Fruit fly (Drosophila melanogaster) whole organism, embryonic: Measurements from ENCODE around the gene CG34149.

Experiments used
- Ada2b ChIP-seq: fragments of 200-800 bp; sonication (Bioruptor generic); IDR thresholded peaks from 2 replicates; pipeline ENCODE4 v1.3.6; 2022; ENCODE audit warnings: missing biosample characterization, missing genetic modification characterization
- BEAF-32 ChIP-seq: fragments of 200-800 bp; sonication (Bioruptor generic); optimal IDR thresholded peaks from 3 replicates; lab custom pipeline; 2017; ENCODE audit warnings: missing biosample characterization, missing genetic modification characterization, mild to moderate bottlenecking, moderate library complexity, missing genetic modification reagents
- Blimp-1 ChIP-seq: fragments of 200-800 bp; sonication (Bioruptor generic); optimal IDR thresholded peaks from 3 replicates; lab custom pipeline; 2018; ENCODE audit warnings: missing biosample characterization, missing genetic modification characterization, mild to moderate bottlenecking, moderate library complexity, missing genetic modification reagents
- CG11504 ChIP-seq: fragments of 200-800 bp; sonication (Bioruptor generic); optimal IDR thresholded peaks from 3 replicates; lab custom pipeline; 2019; ENCODE audit warnings: missing biosample characterization, mild to moderate bottlenecking, missing genetic modification characterization, moderate library complexity
- CG13123 ChIP-seq: fragments of 200-800 bp; sonication (Bioruptor generic); optimal IDR thresholded peaks from 2 replicates; lab custom pipeline; 2016; ENCODE audit warnings: missing biosample characterization, missing genetic modification characterization
- CG13894 ChIP-seq: fragments of 200-800 bp; sonication (Bioruptor generic); optimal IDR thresholded peaks from 3 replicates; lab custom pipeline; 2018; ENCODE audit warnings: missing biosample characterization, mild to moderate bottlenecking, missing genetic modification characterization, moderate library complexity
- CG14860 ChIP-seq: fragments of 200-800 bp; sonication (Bioruptor generic); IDR thresholded peaks from 3 replicates; pipeline ENCODE4 v1.3.6; 2022; ENCODE audit warnings: missing biosample characterization, missing genetic modification characterization; ENCODE audit not compliant: partially characterized antibody
- CG3281 ChIP-seq: fragments of 200-800 bp; sonication (Bioruptor generic); optimal IDR thresholded peaks from 3 replicates; lab custom pipeline; 2017; ENCODE audit warnings: missing biosample characterization, mild to moderate bottlenecking, missing genetic modification characterization
- CG3847 ChIP-seq: fragments of 200-800 bp; sonication (Bioruptor generic); IDR thresholded peaks from 2 replicates; pipeline ENCODE4 v1.3.6; 2022; ENCODE audit warnings: missing biosample characterization, missing genetic modification characterization
- CG4424 ChIP-seq: fragments of 200-800 bp; sonication (Bioruptor generic); optimal IDR thresholded peaks from 3 replicates; lab custom pipeline; 2016; ENCODE audit warnings: missing biosample characterization, missing genetic modification characterization
- CG6175 ChIP-seq: fragments of 200-800 bp; sonication (Bioruptor generic); IDR thresholded peaks from 3 replicates; pipeline ENCODE4 v1.3.6; 2022; ENCODE audit warnings: missing biosample characterization, missing genetic modification characterization
- CG6254 ChIP-seq: fragments of 200-800 bp; sonication (Bioruptor generic); optimal IDR thresholded peaks from 3 replicates; lab custom pipeline; 2017; ENCODE audit warnings: mild to moderate bottlenecking, missing biosample characterization, missing genetic modification reagents, missing genetic modification characterization
- CG8388 ChIP-seq: fragments of 200-800 bp; sonication (Bioruptor generic); optimal IDR thresholded peaks from 2 replicates; lab custom pipeline; 2019; ENCODE audit warnings: missing biosample characterization, mild to moderate bottlenecking, missing genetic modification characterization, moderate library complexity
- CG8924 ChIP-seq: fragments of 200-800 bp; optimal IDR thresholded peaks from 3 replicates; lab custom pipeline; 2019; ENCODE audit warnings: missing biosample characterization, mild to moderate bottlenecking, missing genetic modification characterization, moderate library complexity
- CG9797 ChIP-seq: fragments of 200-800 bp; sonication (Bioruptor generic); optimal IDR thresholded peaks from 3 replicates; lab custom pipeline; 2018; ENCODE audit warnings: missing biosample characterization, mild to moderate bottlenecking, missing genetic modification characterization
- CG9932 ChIP-seq: fragments of 200-800 bp; sonication (Bioruptor generic); IDR thresholded peaks from 2 replicates; pipeline ENCODE4 v1.3.6; 2022; ENCODE audit warnings: missing biosample characterization, missing genetic modification characterization
- CHES-1-like ChIP-seq: fragments of 200-800 bp; sonication (Bioruptor generic); optimal IDR thresholded peaks from 2 replicates; lab custom pipeline; 2016; ENCODE audit warnings: missing biosample characterization, missing genetic modification characterization
- CrebB ChIP-seq: fragments of 200-800 bp; sonication (Bioruptor generic); optimal IDR thresholded peaks from 3 replicates; lab custom pipeline; 2018; ENCODE audit warnings: missing biosample characterization, mild to moderate bottlenecking, missing genetic modification characterization
- Dip3 ChIP-seq: fragments of 200-800 bp; sonication (Bioruptor generic); optimal IDR thresholded peaks from 3 replicates; lab custom pipeline; 2016; ENCODE audit warnings: missing biosample characterization, missing genetic modification characterization
- Doc3 ChIP-seq: fragments of 200-800 bp; sonication (Bioruptor generic); IDR thresholded peaks from 3 replicates; pipeline ENCODE4 v1.3.6; 2022; ENCODE audit warnings: missing biosample characterization, missing genetic modification characterization; ENCODE audit not compliant: partially characterized antibody
- Gsc ChIP-seq: fragments of 200-800 bp; sonication (Bioruptor generic); IDR thresholded peaks from 2 replicates; pipeline ENCODE4 v1.3.6; 2022; ENCODE audit warnings: missing biosample characterization, missing genetic modification characterization
- HLH4C ChIP-seq: fragments of 200-800 bp; sonication (Bioruptor generic); IDR thresholded peaks from 3 replicates; pipeline ENCODE4 v1.3.6; 2022; ENCODE audit warnings: missing biosample characterization, missing genetic modification characterization; ENCODE audit not compliant: partially characterized antibody
- Lim3 ChIP-seq: fragments of 200-800 bp; sonication (Bioruptor generic); IDR thresholded peaks from 2 replicates; pipeline ENCODE4 v1.3.6; 2022; ENCODE audit warnings: missing biosample characterization, missing genetic modification characterization
- Mes4 ChIP-seq: fragments of 200-800 bp; sonication (Bioruptor generic); optimal IDR thresholded peaks from 2 replicates; lab custom pipeline; 2016; ENCODE audit warnings: missing biosample characterization, missing genetic modification characterization
- Mrtf ChIP-seq: fragments of 200-800 bp; sonication (Bioruptor generic); IDR thresholded peaks from 3 replicates; pipeline ENCODE4 v1.3.6; 2022; ENCODE audit warnings: missing biosample characterization, missing genetic modification characterization
- Myb ChIP-seq: fragments of 200-800 bp; sonication (Bioruptor generic); optimal IDR thresholded peaks from 2 replicates; lab custom pipeline; 2016; ENCODE audit warnings: missing biosample characterization, missing genetic modification characterization
- Sry-δ ChIP-seq: fragments of 200-800 bp; sonication (Bioruptor generic); optimal IDR thresholded peaks from 2 replicates; lab custom pipeline; 2016; ENCODE audit warnings: missing biosample characterization, missing genetic modification characterization
- Taf1 ChIP-seq: fragments of 200-800 bp; sonication (Bioruptor generic); IDR thresholded peaks from 2 replicates; pipeline ENCODE4 v1.3.6; 2022; ENCODE audit warnings: missing biosample characterization, missing genetic modification characterization
- Tbp ChIP-seq: fragments of >200 bp; optimal IDR thresholded peaks from 2 replicates; lab custom pipeline; 2018; ENCODE audit warnings: missing biosample characterization, missing genetic modification characterization
- ac ChIP-seq: fragments of 200-800 bp; sonication (Bioruptor generic); optimal IDR thresholded peaks from 3 replicates; lab custom pipeline; 2017; ENCODE audit warnings: missing biosample characterization, mild to moderate bottlenecking, missing genetic modification characterization
- dati ChIP-seq: fragments of 200-800 bp; sonication (Bioruptor generic); IDR thresholded peaks from 2 replicates; pipeline ENCODE4 v1.3.6; 2022; ENCODE audit warnings: missing biosample characterization, missing genetic modification characterization
- dmrt11E ChIP-seq: fragments of 200-800 bp; sonication (Bioruptor generic); optimal IDR thresholded peaks from 3 replicates; lab custom pipeline; 2018; ENCODE audit warnings: missing biosample characterization, mild to moderate bottlenecking, missing genetic modification characterization, moderate library complexity
- gce ChIP-seq: fragments of 200-800 bp; sonication (Bioruptor generic); IDR thresholded peaks from 3 replicates; pipeline ENCODE4 v1.3.6; 2022; ENCODE audit warnings: missing biosample characterization, missing genetic modification characterization
- grn ChIP-seq: fragments of 200-800 bp; sonication (Bioruptor generic); optimal IDR thresholded peaks from 3 replicates; lab custom pipeline; 2017; ENCODE audit warnings: missing biosample characterization, missing genetic modification characterization
- inv ChIP-seq: fragments of 200-800 bp; sonication (Bioruptor generic); IDR thresholded peaks from 2 replicates; pipeline ENCODE4 v1.3.6; 2022; ENCODE audit warnings: missing biosample characterization, missing genetic modification characterization; ENCODE audit not compliant: partially characterized antibody
- jumu ChIP-seq: fragments of 200-800 bp; sonication (Bioruptor generic); optimal IDR thresholded peaks from 3 replicates; lab custom pipeline; 2016; ENCODE audit warnings: missing biosample characterization, missing genetic modification characterization
- luna ChIP-seq: fragments of 200-800 bp; sonication (Bioruptor generic); optimal IDR thresholded peaks from 2 replicates; lab custom pipeline; 2016; ENCODE audit warnings: missing biosample characterization, missing genetic modification characterization
- nmo ChIP-seq: fragments of 200-800 bp; sonication (Bioruptor generic); optimal IDR thresholded peaks from 2 replicates; lab custom pipeline; 2018; ENCODE audit warnings: missing biosample characterization, mild to moderate bottlenecking, missing genetic modification characterization, moderate library complexity
- oc ChIP-seq: fragments of 200-800 bp; sonication (Bioruptor generic); optimal IDR thresholded peaks from 2 replicates; lab custom pipeline; 2018; ENCODE audit warnings: missing biosample characterization, mild to moderate bottlenecking, missing genetic modification characterization, moderate library complexity
- p53 ChIP-seq: fragments of 200-800 bp; sonication (Bioruptor generic); optimal IDR thresholded peaks from 2 replicates; lab custom pipeline; 2016; ENCODE audit warnings: missing biosample characterization, missing genetic modification characterization
- pho ChIP-seq: fragments of 200-800 bp; sonication (Bioruptor generic); optimal IDR thresholded peaks from 2 replicates; lab custom pipeline; 2016; ENCODE audit warnings: missing biosample characterization, missing genetic modification characterization
- pros ChIP-seq: fragments of 200-800 bp; sonication (Bioruptor generic); optimal IDR thresholded peaks from 3 replicates; lab custom pipeline; 2019; ENCODE audit warnings: missing biosample characterization, mild to moderate bottlenecking, missing genetic modification characterization, moderate library complexity
- ranshi ChIP-seq: fragments of 200-800 bp; sonication (Bioruptor generic); IDR thresholded peaks from 2 replicates; pipeline ENCODE4 v1.3.6; 2022; ENCODE audit warnings: missing biosample characterization, missing genetic modification characterization
- row ChIP-seq: fragments of 200-800 bp; sonication (Bioruptor generic); IDR thresholded peaks from 3 replicates; pipeline ENCODE4 v1.3.6; 2022; ENCODE audit warnings: missing biosample characterization, missing genetic modification characterization
- shn ChIP-seq: fragments of 200-800 bp; sonication (Bioruptor generic); optimal IDR thresholded peaks from 3 replicates; lab custom pipeline; 2016; ENCODE audit warnings: missing biosample characterization, missing genetic modification characterization
- sim ChIP-seq: fragments of 200-800 bp; sonication (Bioruptor generic); IDR thresholded peaks from 2 replicates; pipeline ENCODE4 v1.3.6; 2022; ENCODE audit warnings: missing biosample characterization, missing genetic modification characterization
- slbo ChIP-seq: fragments of 200-800 bp; sonication (Bioruptor generic); IDR thresholded peaks from 2 replicates; pipeline ENCODE4 v1.3.6; 2022; ENCODE audit warnings: missing biosample characterization, missing genetic modification characterization
- twi ChIP-seq: fragments of 200-800 bp; optimal IDR thresholded peaks from 2 replicates; lab custom pipeline; 2019; ENCODE audit warnings: missing biosample characterization, mild to moderate bottlenecking, missing genetic modification characterization, moderate library complexity
- zen2 ChIP-seq: fragments of 200-800 bp; sonication (Bioruptor generic); IDR thresholded peaks from 3 replicates; pipeline ENCODE4 v1.3.6; 2022; ENCODE audit warnings: missing biosample characterization, missing genetic modification characterization; ENCODE audit not compliant: partially characterized antibody

CG34149 gene

DNA sequence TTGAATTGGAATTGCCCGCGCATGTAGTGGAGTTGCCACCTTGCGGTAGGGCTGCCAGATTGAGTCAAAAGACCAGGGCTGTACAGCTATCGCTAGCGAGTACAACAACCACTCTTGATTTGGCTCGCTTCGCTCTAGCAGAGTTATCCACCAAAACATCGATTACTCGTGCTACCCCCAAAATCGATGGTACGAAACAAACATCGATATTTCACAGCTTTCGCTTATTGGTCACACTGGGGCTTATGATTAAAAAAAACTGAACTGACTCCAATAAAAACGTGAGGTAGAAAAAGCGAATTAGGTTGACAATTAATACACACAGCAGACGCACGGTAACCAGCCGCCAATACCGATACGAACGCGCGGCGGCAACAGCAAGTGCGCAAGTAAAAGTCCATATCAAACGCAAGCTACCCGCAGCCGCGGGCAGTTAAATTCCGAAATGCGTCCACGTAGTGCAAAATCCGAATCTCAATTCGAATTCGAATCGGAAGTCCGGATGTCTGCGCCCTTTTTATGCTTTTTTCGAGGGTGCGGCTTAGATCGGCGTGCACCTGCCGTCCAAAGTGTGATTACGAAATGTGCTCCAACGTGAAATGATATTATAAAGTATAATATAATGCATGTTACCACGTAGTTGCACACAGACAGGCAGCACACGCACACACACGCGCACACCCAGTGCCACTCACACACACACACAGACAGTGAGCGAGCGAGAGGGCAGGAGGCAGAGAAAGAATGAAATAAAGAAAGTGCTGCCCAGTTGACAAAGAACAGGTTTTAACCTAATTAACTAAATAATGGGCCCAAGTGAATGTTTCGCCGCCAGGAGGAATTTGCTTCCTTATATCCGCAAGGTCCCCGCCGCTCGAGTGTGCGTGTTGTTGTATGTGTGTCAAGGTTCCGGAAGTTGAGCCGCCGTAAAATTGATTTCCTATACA is 23.2 kb upstream of the CG34149 start, which contains the start of gene Sar1 (continued):
- TF ChIP-seq sim (GFP tag; lab: Robert Waterston, UW) (no peak), Ada2b (GFP tag; lab: Robert Waterston, UW) (no peak), slbo (GFP tag; lab: Robert Waterston, UW) (peak; percentile 67), grn (peak; percentile 6), luna (GFP tag; lab: Kevin White, UChicago) (no peak), CG9797 (GFP tag; lab: Kevin White, UChicago) (peak; percentile 98), CG8388 (no peak), CG8924 (tag; lab: Kevin White, UChicago) (peak; percentile 22), CG11504 (peak; percentile 79), ranshi (GFP tag; lab: Robert Waterston, UW) (0 out of 2 replicates have a peak, but pooled peaks have one; percentile 6), jumu (peak; percentile 70), CG3847 (GFP tag; lab: Robert Waterston, UW) (peak; percentile 99), HLH4C (peak; percentile 82), BEAF-32 (peak; percentile 99), CG3281 (GFP tag; lab: Kevin White, UChicago) (peak; percentile 12), ac (GFP tag; lab: Kevin White, UChicago) (no peak), CG9932 (GFP tag; lab: Robert Waterston, UW) (peak; percentile 67), CG13894 (no peak), Tbp (no peak), Doc3 (GFP tag; lab: Robert Waterston, UW) (peak; percentile 82), oc (tag; lab: Kevin White, UChicago) (no peak), Mrtf (GFP tag; lab: Robert Waterston, UW) (no peak), pho (GFP tag; lab: Kevin White, UChicago) (peak; percentile 72), CG6175 (GFP tag; lab: Robert Waterston, UW) (no peak), Myb (peak; percentile 74), pros (GFP tag; lab: Kevin White, UChicago) (no peak), Lim3 (GFP tag; lab: Robert Waterston, UW) (no peak), CG6254 (peak; percentile 16), gce (GFP tag; lab: Robert Waterston, UW) (peak; percentile 23; the same call in 1 of the 3 replicates), shn (peak; percentile 41), CG13123 (GFP tag; lab: Kevin White, UChicago) (no peak), zen2 (GFP tag; lab: Robert Waterston, UW) (peak; percentile 82), CG14860 (peak; percentile 81), row (peak; percentile 44; the same call in 2 of the 3 replicates), Taf1 (GFP tag; lab: Robert Waterston, UW) (no peak), dati (GFP tag; lab: Robert Waterston, UW) (no peak), p53 (GFP tag; lab: Kevin White, UChicago) (peak; percentile 74), Dip3 (peak; percentile 3), twi (tag; lab: Kevin White, UChicago) (no peak), CHES-1-like (peak; percentile 62), Mes4 (GFP tag; lab: Kevin White, UChicago) (peak; percentile 26), dmrt11E (tag; lab: Kevin White, UChicago) (peak; percentile 5), Sry-δ (GFP tag; lab: Kevin White, UChicago) (peak; percentile 92), inv (GFP tag; lab: Robert Waterston, UW) (peak; percentile 89), CG4424 (GFP tag; lab: Kevin White, UChicago) (no peak), nmo (GFP tag; lab: Kevin White, UChicago) (peak; percentile 84), CrebB (tag; lab: Kevin White, UChicago) (peak; percentile 22), Blimp-1 (GFP tag; lab: Kevin White, UChicago) (peak; percentile 11), Gsc (GFP tag; lab: Robert Waterston, UW) (no peak)
